Worm (Caenorhabditis elegans): Measurements from ENCODE around the gene tag-51.

- TF ChIP-seq tbx-2 (tag; optimal IDR thresholded peaks at IDR 0.05) (no peak), mml-1 (tag; optimal IDR thresholded peaks at IDR 0.05) (no peak), ztf-11 (tag; optimal IDR thresholded peaks at IDR 0.05) (no peak), nhr-76 (tag; optimal IDR thresholded peaks at IDR 0.05) (no peak), unc-39 (tag; optimal IDR thresholded peaks at IDR 0.05) (no peak), lsy-12 (tag; optimal IDR thresholded peaks at IDR 0.05) (no peak), zag-1 (tag; optimal IDR thresholded peaks at IDR 0.05) (no peak), pha-4 (tag; optimal IDR thresholded peaks at IDR 0.05) (no peak), lin-39 (tag; optimal IDR thresholded peaks at IDR 0.05) (no peak)
Observed at ce11 chrIII:841177-841576, 12.8 kb upstream of the tag-51 start, which contains the start of gene K02F3.9.
